Fruit fly (Drosophila melanogaster) whole organism, embryonic: ENCODE results near the gene mtsh.

Experiments
- B-H2 ChIP-seq: fragments of 200-800 bp; sonication (Bioruptor generic); optimal IDR thresholded peaks from 2 replicates; lab custom pipeline; 2018; ENCODE audit warnings: missing biosample characterization, mild to moderate bottlenecking, missing genetic modification characterization
- CG12299 ChIP-seq: fragments of 200-800 bp; sonication (Bioruptor generic); optimal IDR thresholded peaks from 2 replicates; lab custom pipeline; 2018; ENCODE audit warnings: missing biosample characterization, mild to moderate bottlenecking, missing genetic modification characterization
- CG12391 ChIP-seq: fragments of 200-800 bp; sonication (Bioruptor generic); optimal IDR thresholded peaks from 3 replicates; lab custom pipeline; 2018; ENCODE audit warnings: missing biosample characterization, mild to moderate bottlenecking, missing genetic modification characterization, moderate library complexity
- CG12659 ChIP-seq: fragments of 200-800 bp; sonication (Bioruptor generic); optimal IDR thresholded peaks from 3 replicates; lab custom pipeline; 2017; ENCODE audit warnings: mild to moderate bottlenecking, missing biosample characterization, missing genetic modification reagents, missing genetic modification characterization
- CG13424 ChIP-seq: fragments of 200-800 bp; sonication (Bioruptor generic); optimal IDR thresholded peaks from 2 replicates; lab custom pipeline; 2019; ENCODE audit warnings: missing biosample characterization, mild to moderate bottlenecking, missing genetic modification characterization, moderate library complexity
- CG13775 ChIP-seq: fragments of 200-800 bp; sonication (Bioruptor generic); optimal IDR thresholded peaks from 3 replicates; lab custom pipeline; 2017; ENCODE audit warnings: missing biosample characterization, mild to moderate bottlenecking, missing genetic modification characterization
- CG17186 ChIP-seq: fragments of 200-800 bp; sonication (Bioruptor generic); optimal IDR thresholded peaks from 3 replicates; lab custom pipeline; 2017; ENCODE audit warnings: missing biosample characterization, missing genetic modification reagents, missing genetic modification characterization
- CG17568 ChIP-seq: fragments of 200-800 bp; sonication (Bioruptor generic); optimal IDR thresholded peaks from 2 replicates; lab custom pipeline; 2018; ENCODE audit warnings: missing biosample characterization, mild to moderate bottlenecking, missing genetic modification characterization, moderate library complexity
- CG17612 ChIP-seq: fragments of 200-800 bp; sonication (Bioruptor generic); IDR thresholded peaks from 2 replicates; pipeline ENCODE4 v1.3.6; 2022; ENCODE audit warnings: missing biosample characterization, missing genetic modification characterization
- CG17829 ChIP-seq: fragments of 200-800 bp; optimal IDR thresholded peaks from 2 replicates; lab custom pipeline; 2019; ENCODE audit warnings: missing biosample characterization, mild to moderate bottlenecking, missing genetic modification characterization, moderate library complexity
- CG18011 ChIP-seq: fragments of 200-800 bp; sonication (Bioruptor generic); optimal IDR thresholded peaks from 2 replicates; lab custom pipeline; 2017; ENCODE audit warnings: missing biosample characterization, missing genetic modification characterization, mild to moderate bottlenecking, moderate library complexity, missing genotype
- CG2678 ChIP-seq: fragments of 200-800 bp; sonication (Bioruptor generic); optimal IDR thresholded peaks from 3 replicates; lab custom pipeline; 2019; ENCODE audit warnings: missing biosample characterization, mild to moderate bottlenecking, missing genetic modification characterization, moderate library complexity
- CG32767 ChIP-seq: fragments of 200-800 bp; sonication (Bioruptor generic); IDR thresholded peaks from 2 replicates; pipeline ENCODE4 v1.3.6; 2022; ENCODE audit warnings: missing biosample characterization, missing genetic modification characterization
- CG3281 ChIP-seq: fragments of 200-800 bp; sonication (Bioruptor generic); optimal IDR thresholded peaks from 3 replicates; lab custom pipeline; 2017; ENCODE audit warnings: missing biosample characterization, mild to moderate bottlenecking, missing genetic modification characterization
- CG34376 ChIP-seq: fragments of 200-800 bp; sonication (Bioruptor generic); optimal IDR thresholded peaks from 2 replicates; lab custom pipeline; 2018; ENCODE audit warnings: missing biosample characterization, mild to moderate bottlenecking, missing genetic modification characterization
- CG34422 ChIP-seq: fragments of 200-800 bp; sonication (Bioruptor generic); IDR thresholded peaks from 3 replicates; pipeline ENCODE4 v1.3.6; 2022; ENCODE audit warnings: missing biosample characterization, missing genetic modification characterization
- CG42726 ChIP-seq: fragments of 200-800 bp; sonication (Bioruptor generic); IDR thresholded peaks from 2 replicates; pipeline ENCODE4 v1.3.6; 2022; ENCODE audit warnings: missing biosample characterization, missing genetic modification characterization; ENCODE audit not compliant: partially characterized antibody
- CG6765 ChIP-seq: fragments of 200-800 bp; sonication (Bioruptor generic); optimal IDR thresholded peaks from 3 replicates; lab custom pipeline; 2017; ENCODE audit warnings: missing biosample characterization, mild to moderate bottlenecking, missing genetic modification characterization
- CG8359 ChIP-seq: fragments of 200-800 bp; sonication (Bioruptor generic); optimal IDR thresholded peaks from 2 replicates; lab custom pipeline; 2017; ENCODE audit warnings: missing biosample characterization, mild to moderate bottlenecking, missing genetic modification characterization, borderline replicate concordance
- CG9727 ChIP-seq: fragments of 200-800 bp; sonication (Bioruptor generic); optimal IDR thresholded peaks from 3 replicates; lab custom pipeline; 2017; ENCODE audit warnings: missing biosample characterization, mild to moderate bottlenecking, missing genetic modification characterization
- CoRest ChIP-seq: fragments of 200-800 bp; sonication (Bioruptor generic); optimal IDR thresholded peaks from 3 replicates; lab custom pipeline; 2018; ENCODE audit warnings: missing biosample characterization, mild to moderate bottlenecking, missing genetic modification characterization, moderate library complexity
- Dbx ChIP-seq: fragments of 200-800 bp; sonication (Bioruptor generic); IDR thresholded peaks from 3 replicates; pipeline ENCODE4 v1.3.6; 2022; ENCODE audit warnings: missing biosample characterization, missing genetic modification characterization
- Drgx ChIP-seq: fragments of 200-800 bp; sonication (Bioruptor generic); IDR thresholded peaks from 2 replicates; pipeline ENCODE4 v1.3.6; 2022; ENCODE audit warnings: missing biosample characterization, missing genetic modification characterization
- Fer1 ChIP-seq: fragments of 200-800 bp; sonication (Bioruptor generic); optimal IDR thresholded peaks from 2 replicates; lab custom pipeline; 2017; ENCODE audit warnings: missing biosample characterization, mild to moderate bottlenecking, missing genetic modification characterization
- HLH3B ChIP-seq: fragments of 200-800 bp; sonication (Bioruptor generic); IDR thresholded peaks from 2 replicates; pipeline ENCODE4 v1.3.6; 2022; ENCODE audit warnings: missing biosample characterization, missing genetic modification characterization
- Nf-YC ChIP-seq: fragments of 200-800 bp; optimal IDR thresholded peaks from 3 replicates; lab custom pipeline; 2019; ENCODE audit warnings: missing biosample characterization, mild to moderate bottlenecking, missing genetic modification characterization, moderate library complexity
- Poxn ChIP-seq: fragments of 200-800 bp; sonication (Bioruptor generic); IDR thresholded peaks from 2 replicates; pipeline ENCODE4 v1.3.6; 2022; ENCODE audit warnings: missing biosample characterization, missing genetic modification characterization
- Rfx ChIP-seq: fragments of 200-800 bp; sonication (Bioruptor generic); IDR thresholded peaks from 2 replicates; pipeline ENCODE4 v1.3.6; 2022; ENCODE audit warnings: missing biosample characterization, missing genetic modification characterization
- Sin3A ChIP-seq: fragments of >200 bp; optimal IDR thresholded peaks from 2 replicates; lab custom pipeline; 2018
- Taf1 ChIP-seq: fragments of 200-800 bp; sonication (Bioruptor generic); IDR thresholded peaks from 2 replicates; pipeline ENCODE4 v1.3.6; 2022; ENCODE audit warnings: missing biosample characterization, missing genetic modification characterization
- cg ChIP-seq: fragments of 200-800 bp; sonication (Bioruptor generic); optimal IDR thresholded peaks from 3 replicates; lab custom pipeline; 2019; ENCODE audit warnings: missing biosample characterization, mild to moderate bottlenecking, missing genetic modification characterization, moderate library complexity
- crp ChIP-seq, 2 experiments: fragments of 200-800 bp; sonication (Bioruptor generic); optimal IDR thresholded peaks; 2 replicates in 1 of 2; 3 replicates in 1 of 2; lab custom pipeline; 2017; ENCODE audit warnings: missing biosample characterization in 2 of 2, missing genetic modification characterization in 2 of 2, mild to moderate bottlenecking in 1 of 2, moderate library complexity in 1 of 2
- dm ChIP-seq: fragments of 200-800 bp; sonication (Bioruptor generic); optimal IDR thresholded peaks from 3 replicates; lab custom pipeline; 2016; ENCODE audit warnings: missing biosample characterization, missing genetic modification characterization
- dysf ChIP-seq: fragments of 200-800 bp; sonication (Bioruptor generic); IDR thresholded peaks from 3 replicates; pipeline ENCODE4 v1.3.6; 2022; ENCODE audit warnings: missing biosample characterization, missing genetic modification characterization
- eve ChIP-seq, 2 experiments: fragments of >200 bp; optimal IDR thresholded peaks; 2 replicates each; lab custom pipeline; 2017; ENCODE audit warnings: missing biosample characterization in 2 of 2, missing genetic modification characterization in 2 of 2
- gfzf ChIP-seq: fragments of 200-800 bp; sonication (Bioruptor generic); optimal IDR thresholded peaks from 2 replicates; lab custom pipeline; 2016; ENCODE audit warnings: missing biosample characterization, mild to moderate bottlenecking, missing genetic modification characterization, moderate library complexity
- gt ChIP-seq: fragments of 200-800 bp; sonication (Bioruptor generic); IDR thresholded peaks from 2 replicates; pipeline ENCODE4 v1.3.6; 2022; ENCODE audit warnings: missing biosample characterization, missing genetic modification characterization
- hkb ChIP-seq, 2 experiments: fragments of 200-800 bp in 1 of 2; fragments of >200 bp in 1 of 2; sonication (Bioruptor generic) in 1 of 2; IDR thresholded peaks in 1 of 2; optimal IDR thresholded peaks in 1 of 2; 2 replicates each; pipeline versions ENCODE4 v1.3.6 to Lab custom; 2017 to 2022; ENCODE audit warnings: missing biosample characterization in 1 of 2, missing genetic modification characterization in 1 of 2
- inv ChIP-seq: fragments of 200-800 bp; sonication (Bioruptor generic); IDR thresholded peaks from 2 replicates; pipeline ENCODE4 v1.3.6; 2022; ENCODE audit warnings: missing biosample characterization, missing genetic modification characterization; ENCODE audit not compliant: partially characterized antibody
- knrl ChIP-seq: fragments of 200-800 bp; sonication (Bioruptor generic); IDR thresholded peaks from 3 replicates; pipeline ENCODE4 v1.3.6; 2022; ENCODE audit warnings: missing biosample characterization, missing genetic modification characterization; ENCODE audit not compliant: partially characterized antibody
- mld ChIP-seq: fragments of 200-800 bp; sonication (Bioruptor generic); IDR thresholded peaks from 3 replicates; pipeline ENCODE4 v1.3.6; 2022; ENCODE audit warnings: missing biosample characterization, missing genetic modification characterization; ENCODE audit not compliant: partially characterized antibody
- prd ChIP-seq, 3 experiments: fragments of >200 bp in 2 of 3; fragments of 200-800 bp in 1 of 3; sonication (Bioruptor generic) in 1 of 3; optimal IDR thresholded peaks in 2 of 3; IDR thresholded peaks in 1 of 3; 2 replicates in 2 of 3; 3 replicates in 1 of 3; pipeline versions ENCODE4 v1.3.6 to Lab custom; 2017 to 2022; ENCODE audit warnings: missing biosample characterization in 1 of 3, missing genetic modification characterization in 1 of 3
- stwl ChIP-seq: fragments of 200-800 bp; sonication (Bioruptor generic); optimal IDR thresholded peaks from 3 replicates; lab custom pipeline; 2018; ENCODE audit warnings: missing biosample characterization, mild to moderate bottlenecking, missing genetic modification characterization, moderate library complexity
- tgo ChIP-seq: fragments of 200-800 bp; sonication (Bioruptor generic); IDR thresholded peaks from 3 replicates; pipeline ENCODE4 v1.3.6; 2022; ENCODE audit warnings: missing biosample characterization, missing genetic modification characterization
- tll ChIP-seq, 2 experiments: fragments of 200-800 bp in 1 of 2; fragments of >200 bp in 1 of 2; sonication (Bioruptor generic) in 1 of 2; optimal IDR thresholded peaks; 2 replicates each; lab custom pipeline; 2017 to 2019; ENCODE audit warnings: missing biosample characterization in 2 of 2, missing genetic modification characterization in 2 of 2, mild to moderate bottlenecking in 1 of 2, moderate library complexity in 1 of 2
- wdn ChIP-seq: fragments of 200-800 bp; sonication (Bioruptor generic); IDR thresholded peaks from 2 replicates; pipeline ENCODE4 v1.3.6; 2022; ENCODE audit warnings: missing biosample characterization, missing genetic modification characterization

mtsh gene

DNA sequence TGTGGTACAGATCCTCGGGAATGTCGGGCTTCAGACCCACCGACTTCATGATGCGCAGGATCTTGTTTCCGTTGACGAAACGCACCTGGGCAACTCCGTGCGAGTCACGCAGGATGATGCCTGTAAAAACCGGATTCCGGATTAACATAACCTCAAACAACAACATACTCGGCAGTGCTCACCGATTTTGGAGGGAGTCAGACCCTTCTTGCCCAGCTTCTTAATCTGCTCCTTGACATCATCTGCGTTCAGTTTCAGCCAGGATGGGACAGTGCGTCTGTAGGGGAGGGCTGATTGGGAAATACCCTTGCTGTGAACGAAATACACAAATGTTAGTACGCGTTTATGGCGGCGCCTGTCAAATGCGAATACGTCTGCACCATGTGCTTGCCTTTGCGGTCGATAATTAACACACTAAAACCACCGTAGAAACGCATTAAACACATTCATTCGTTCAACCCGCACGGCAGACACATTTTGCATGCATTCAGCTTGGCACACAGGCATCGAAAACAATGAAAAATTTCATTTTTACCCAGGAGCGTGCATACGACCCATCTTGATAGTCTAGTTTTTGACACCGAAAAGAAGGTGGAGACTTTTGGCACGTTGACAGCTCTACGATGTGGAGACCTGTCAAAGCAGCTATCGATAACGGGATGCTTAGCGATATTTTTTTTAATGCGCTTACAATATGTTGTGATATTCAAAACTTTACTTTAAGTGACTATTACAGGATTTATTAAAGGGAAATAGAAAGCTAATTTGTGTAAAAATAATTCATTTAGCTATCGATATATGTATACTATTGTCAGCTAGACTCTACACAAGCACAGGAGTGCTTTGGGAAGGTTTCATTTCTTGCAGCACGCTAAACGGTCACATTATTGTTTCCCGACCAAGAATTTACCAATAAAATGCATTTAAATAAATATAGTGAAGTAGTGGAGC is 44.6 kb upstream of the mtsh start, which contains the start of the genes RpS13 and CSN8 (continued):
- TF ChIP-seq cg (GFP tag; lab: Kevin White, UChicago) (peak; percentile 16), HLH3B (GFP tag; lab: Robert Waterston, UW) (no peak), Dbx (GFP tag; lab: Robert Waterston, UW) (peak; percentile 23; the same call in 2 of the 3 replicates), Sin3A (peak; percentile 93), Fer1 (GFP tag; lab: Kevin White, UChicago) (peak; percentile 52), prd (optimal IDR thresholded peaks at IDR 0.05; lab: Kevin White, UChicago) (no peak), prd (GFP tag; IDR thresholded peaks at IDR 0.05; lab: Robert Waterston, UW) (no peak), tgo (GFP tag; lab: Robert Waterston, UW) (no peak), Rfx (peak; percentile 43), CG2678 (peak; percentile 26), CG17568 (peak; percentile 33), CG17829 (tag; lab: Kevin White, UChicago) (peak; percentile 60), CoRest (peak; percentile 17), Taf1 (no peak), CG12299 (tag; lab: Kevin White, UChicago) (peak; percentile 56), mld (GFP tag; lab: Robert Waterston, UW) (peak; percentile 75; the same call in 2 of the 3 replicates), dm (GFP tag; lab: Kevin White, UChicago) (peak; percentile 92), CG32767 (GFP tag; lab: Robert Waterston, UW) (0 out of 2 replicates have a peak, but pooled peaks have one; percentile 17), gfzf (peak; percentile 85), CG9727 (peak; percentile 31), CG34376 (peak; percentile 68), CG17186 (GFP tag; lab: Kevin White, UChicago) (peak; percentile 65), dysf (GFP tag; lab: Robert Waterston, UW) (no peak), CG3281 (GFP tag; lab: Kevin White, UChicago) (peak; percentile 55), Nf-YC (tag; lab: Kevin White, UChicago) (peak; percentile 60), CG42726 (GFP tag; lab: Robert Waterston, UW) (peak; percentile 80), CG8359 (GFP tag; lab: Kevin White, UChicago) (peak; percentile 27), gt (GFP tag; lab: Robert Waterston, UW) (no peak), Drgx (peak; percentile 16; the same call in 1 of the 2 replicates), Poxn (GFP tag; lab: Robert Waterston, UW) (no peak), eve (GFP tag; optimal IDR thresholded peaks at IDR 0.05; lab: Kevin White, UChicago) (peak in 1 of 2 experiments; percentile 69), CG6765 (peak; percentile 59), CG13775 (peak; percentile 27), B-H2 (peak; percentile 14), tll (GFP tag; optimal IDR thresholded peaks at IDR 0.05; lab: Kevin White, UChicago) (no peak), knrl (GFP tag; lab: Robert Waterston, UW) (peak; percentile 95), stwl (tag; lab: Kevin White, UChicago) (peak; percentile 85), hkb (optimal IDR thresholded peaks at IDR 0.05; lab: Kevin White, UChicago) (no peak), hkb (GFP tag; IDR thresholded peaks at IDR 0.05; lab: Robert Waterston, UW) (0 out of 2 replicates have a peak, but pooled peaks have one; percentile 12), CG13424 (tag; lab: Kevin White, UChicago) (peak; percentile 5), CG34422 (peak; percentile 62; the same call in 1 of the 3 replicates), CG12659 (GFP tag; lab: Kevin White, UChicago) (peak; percentile 75), crp (GFP tag; optimal IDR thresholded peaks at IDR 0.05; lab: Kevin White, UChicago) (no peak), wdn (GFP tag; lab: Robert Waterston, UW) (no peak), CG18011 (GFP tag; lab: Kevin White, UChicago) (peak; percentile 94), CG12391 (tag; lab: Kevin White, UChicago) (peak; percentile 41), inv (GFP tag; lab: Robert Waterston, UW) (peak; percentile 88), CG17612 (no peak)
